Worm (Caenorhabditis elegans): ENCODE data around the gene Y105C5A.12.
A peak's percentile ranks its signal among the peaks of the same experiment; 100 is the strongest.
"Not testable (repeated sequence)": the region's sequence is repeated elsewhere in the genome, so short reads cannot be mapped to it uniquely, and the experiment has no call there.

Y105C5A.12 gene

ce11 chrIV:15613141-15613540 lies 28.5 kb downstream of the Y105C5A.12 start:
- TF ChIP-seq syd-9 (tag; optimal IDR thresholded peaks at IDR 0.05) (no peak), ceh-45 (GFP tag; IDR thresholded peaks at IDR 0.05) (no peak), che-1 (tag; optimal IDR thresholded peaks at IDR 0.05) (no peak), npax-4 (tag; optimal IDR thresholded peaks at IDR 0.05) (no peak), ahr-1 (tag; optimal IDR thresholded peaks at IDR 0.05) (no peak), C08G9.2 (tag; optimal IDR thresholded peaks at IDR 0.05) (no peak), hlh-13 (GFP tag; optimal IDR thresholded peaks at IDR 0.05) (no peak), nhr-232 (tag; optimal IDR thresholded peaks at IDR 0.05) (no peak), gmeb-2 (tag; optimal IDR thresholded peaks at IDR 0.05) (no peak), hlh-15 (tag; optimal IDR thresholded peaks at IDR 0.05) (no peak), ceh-48 (tag; optimal IDR thresholded peaks at IDR 0.05) (no peak), nfya-1 (tag; optimal IDR thresholded peaks at IDR 0.05) (no peak), zip-5 (tag; optimal IDR thresholded peaks at IDR 0.05) (no peak), F13H6.1 (tag; optimal IDR thresholded peaks at IDR 0.05) (no peak), elt-4 (tag; optimal IDR thresholded peaks at IDR 0.05) (no peak), ets-4 (tag; optimal IDR thresholded peaks at IDR 0.05) (no peak), Y22D7AL.16 (tag; optimal IDR thresholded peaks at IDR 0.05) (no peak), ceh-31 (tag; optimal IDR thresholded peaks at IDR 0.05) (no peak), ceh-9 (tag; optimal IDR thresholded peaks at IDR 0.05) (no peak), rnt-1 (tag; optimal IDR thresholded peaks at IDR 0.05) (no peak)

- TF ChIP-seq hlh-8 (tag; optimal IDR thresholded peaks at IDR 0.05) (no peak), sox-2 (GFP tag; IDR thresholded peaks at IDR 0.05) (no peak), ets-4 (tag; optimal IDR thresholded peaks at IDR 0.05) (no peak)
These were observed 35.2 kb downstream of the Y105C5A.12 start for ce11 chrIV:15606396-15606795.

ce11 chrIV:15604194-15604593 lies 37.4 kb downstream of the Y105C5A.12 start:
- TF ChIP-seq nhr-11 (tag; optimal IDR thresholded peaks at IDR 0.05): no peak
- TF ChIP-seq eyg-1 (tag; optimal IDR thresholded peaks at IDR 0.05): no peak
- no peak for TF ChIP-seq fax-1 (tag; optimal IDR thresholded peaks at IDR 0.05)
- TF ChIP-seq ceh-14 (tag; optimal IDR thresholded peaks at IDR 0.05): no peak
- TF ChIP-seq tbx-7 (tag; optimal IDR thresholded peaks at IDR 0.05): no peak
- TF ChIP-seq ceh-6 (GFP tag; optimal IDR thresholded peaks at IDR 0.05): no peak
- TF ChIP-seq hlh-8 (tag; optimal IDR thresholded peaks at IDR 0.05): no peak
- TF ChIP-seq odd-2 (tag; optimal IDR thresholded peaks at IDR 0.05): no peak

DNA sequence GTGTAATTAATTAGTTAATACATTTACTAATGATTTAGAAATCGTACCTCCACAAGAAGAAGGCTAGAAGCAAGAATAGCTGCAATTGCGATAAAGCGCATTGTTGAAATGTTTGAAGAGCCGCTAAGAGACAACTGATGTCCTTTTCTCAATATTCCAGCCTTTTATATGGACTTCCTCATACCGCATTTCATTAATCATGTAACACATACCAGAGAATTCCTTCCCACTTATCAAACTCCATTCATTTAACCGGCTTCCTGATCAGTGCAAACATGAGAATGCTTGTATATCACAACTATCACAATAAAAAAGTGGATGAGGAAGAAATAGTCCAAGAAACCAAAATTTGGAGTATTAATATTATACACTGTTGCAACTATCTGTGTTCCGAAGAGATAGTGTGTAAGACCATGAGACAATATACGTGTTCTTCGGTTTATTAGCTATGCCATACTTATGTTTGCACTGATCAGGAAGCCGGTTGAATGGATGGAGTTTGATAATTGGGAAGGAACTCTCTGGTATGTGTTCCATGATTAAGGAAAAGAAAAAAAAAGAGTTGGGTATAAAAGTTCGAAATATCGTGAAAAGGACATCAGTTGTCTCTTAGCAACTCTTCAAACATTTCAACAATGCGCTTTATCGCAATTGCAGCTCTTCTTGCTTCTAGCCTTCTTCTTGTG lies 46.5 kb downstream of the Y105C5A.12 start, which contains the start of the genes pqn-78 and pqn-79:
TSS of gene pqn-78 (minus strand) at position 101 of the 686 bp plus-strand sequence.
TSS of gene pqn-79 (plus strand) at position 636 of the 686 bp plus-strand sequence.
- TF ChIP-seq K02D7.2, pha-4, ref-2 (tag; optimal IDR thresholded peaks at IDR 0.05): not testable (repeated sequence)

ce11 chrIV:15593078-15593477 lies 48.5 kb downstream of the Y105C5A.12 start:
- TF ChIP-seq fax-1 (tag; optimal IDR thresholded peaks at IDR 0.05) (no peak), elt-2 (tag; optimal IDR thresholded peaks at IDR 0.05) (peak; percentile 70)

ce11 chrIV:15591975-15592374 lies 49.6 kb downstream of the Y105C5A.12 start:
- TF ChIP-seq ahr-1 (tag; optimal IDR thresholded peaks at IDR 0.05): no peak
- no peak for TF ChIP-seq rnt-1 (tag; optimal IDR thresholded peaks at IDR 0.05)
- no peak for TF ChIP-seq pqm-1 (tag; optimal IDR thresholded peaks at IDR 0.05)
- TF ChIP-seq hlh-15 (tag; optimal IDR thresholded peaks at IDR 0.05): no peak
- no peak for TF ChIP-seq elt-4 (tag; optimal IDR thresholded peaks at IDR 0.05)
